Fruit fly (Drosophila melanogaster) whole organism: ENCODE measurements around the gene CG7408.

Experiments
- Dll ChIP-seq: fragments of >200 bp; optimal IDR thresholded peaks from 2 replicates; lab custom pipeline; 2017
- pan ChIP-seq: fragments of >200 bp; optimal IDR thresholded peaks from 2 replicates; lab custom pipeline; 2017
- usp ChIP-seq: fragments of >200 bp; optimal IDR thresholded peaks from 2 replicates; lab custom pipeline; 2017; ENCODE audit warnings: missing biosample characterization, missing genetic modification characterization, mixed read lengths

DNA sequence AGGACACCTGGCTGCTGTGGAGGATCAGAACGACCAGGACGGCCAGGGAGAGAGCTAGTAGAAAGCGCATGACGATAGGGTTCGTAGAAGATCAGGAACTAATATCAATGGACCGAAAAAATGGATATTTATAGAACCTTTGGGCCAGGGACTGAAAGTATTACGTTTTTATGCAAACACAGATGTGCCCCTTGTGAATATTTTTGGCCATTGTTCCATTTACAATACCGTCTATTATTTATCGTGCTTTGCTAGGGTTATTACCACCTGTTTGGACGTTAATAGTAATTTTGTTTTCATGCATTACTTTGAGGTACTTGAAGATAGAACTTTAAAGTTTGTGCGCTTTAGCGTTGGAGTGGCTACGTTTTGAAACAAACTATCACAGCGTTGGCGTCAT is 45.4 kb upstream of the CG7408 start, which contains the start of gene CG32188:
- TF ChIP-seq usp (GFP tag; lab: Kevin White, UChicago) (no peak), pan (lab: Kevin White, UChicago) (no peak), Dll (no peak)
